Worm (Caenorhabditis elegans) whole organism, midembryonic: Measurements from ENCODE around the gene Y54G2A.77.
"Not testable (repeated sequence)": the region's sequence is repeated elsewhere in the genome, so short reads cannot be mapped to it uniquely, and the experiment has no call there.

Source experiments
- T22C8.4 ChIP-seq: fragments of 200-800 bp; sonication (Bioruptor generic); IDR thresholded peaks from 2 replicates; pipeline ENCODE4 v1.3.6; 2022; ENCODE audit warnings: missing genetic modification characterization, missing compliant biosample characterization
- cog-1 ChIP-seq: sonication (generic microtip); optimal IDR thresholded peaks from 2 replicates; lab custom pipeline; 2016; ENCODE audit warnings: missing genetic modification characterization, missing compliant biosample characterization
- flt-1 ChIP-seq: fragments of 200-800 bp; sonication (Bioruptor generic); IDR thresholded peaks from 2 replicates; pipeline ENCODE4 v1.3.6; 2022; ENCODE audit warnings: missing genetic modification characterization, missing compliant biosample characterization
- klf-2 ChIP-seq: fragments of 200-800 bp; sonication (Bioruptor generic); conservative IDR thresholded peaks from 2 replicates; pipeline ENCODE4 v1.3.6; 2022; ENCODE audit warnings: missing genetic modification reagents, missing genetic modification characterization, missing compliant biosample characterization
- med-1 ChIP-seq: sonication (generic microtip); optimal IDR thresholded peaks from 2 replicates; lab custom pipeline; 2017; ENCODE audit warnings: missing genetic modification characterization, mild to moderate bottlenecking, missing compliant biosample characterization, antibody characterized with exemption, missing genetic modification reagents; ENCODE audit not compliant: insufficient read depth
- ref-1 ChIP-seq: fragments of 200-800 bp; sonication (Bioruptor generic); conservative IDR thresholded peaks from 2 replicates; pipeline ENCODE4 v1.3.6; 2022; ENCODE audit warnings: missing genetic modification reagents, missing genetic modification characterization, missing compliant biosample characterization
- tab-1 ChIP-seq: fragments of 200-800 bp; sonication (Bioruptor generic); IDR thresholded peaks from 2 replicates; pipeline ENCODE4 v1.3.6; 2022; ENCODE audit warnings: missing genetic modification characterization, missing compliant biosample characterization
- ztf-23 ChIP-seq: fragments of 200-800 bp; sonication (Bioruptor generic); IDR thresholded peaks from 2 replicates; pipeline ENCODE4 v1.3.6; 2022; ENCODE audit warnings: missing genetic modification reagents, missing genetic modification characterization, missing compliant biosample characterization
- ztf-29 ChIP-seq: fragments of 200-800 bp; sonication (Bioruptor generic); IDR thresholded peaks from 2 replicates; pipeline ENCODE4 v1.3.6; 2022; ENCODE audit warnings: missing genetic modification reagents, missing genetic modification characterization, missing compliant biosample characterization

Gene Y54G2A.77

DNA sequence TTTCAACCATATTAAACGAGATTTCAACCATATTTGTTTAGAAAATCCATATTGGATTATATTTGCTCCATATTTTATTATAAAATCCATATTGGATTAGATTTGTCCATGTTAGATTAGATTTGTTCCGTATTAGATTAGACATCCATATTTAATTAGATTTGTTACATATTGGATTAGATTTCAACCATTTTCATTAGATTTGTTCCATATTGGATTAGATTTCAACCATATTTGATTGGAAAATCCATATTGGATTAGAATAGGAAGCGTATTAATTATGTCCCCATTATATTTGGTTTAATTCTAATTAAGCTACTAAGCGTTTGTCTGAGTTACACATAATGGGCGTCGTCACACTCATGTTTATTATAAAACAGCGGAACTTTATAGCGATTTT lies 39.1 kb downstream of the Y54G2A.77 start, which contains the start of gene Y54G2A.44:
Gene Y54G2A.44 (plus strand): TSS at position 301 of the 400 bp plus-strand sequence.
- not testable (repeated sequence) for TF ChIP-seq med-1 (GFP tag; lab: Kevin White, UChicago); cog-1; tab-1 (GFP tag; lab: Robert Waterston, UW)

DNA sequence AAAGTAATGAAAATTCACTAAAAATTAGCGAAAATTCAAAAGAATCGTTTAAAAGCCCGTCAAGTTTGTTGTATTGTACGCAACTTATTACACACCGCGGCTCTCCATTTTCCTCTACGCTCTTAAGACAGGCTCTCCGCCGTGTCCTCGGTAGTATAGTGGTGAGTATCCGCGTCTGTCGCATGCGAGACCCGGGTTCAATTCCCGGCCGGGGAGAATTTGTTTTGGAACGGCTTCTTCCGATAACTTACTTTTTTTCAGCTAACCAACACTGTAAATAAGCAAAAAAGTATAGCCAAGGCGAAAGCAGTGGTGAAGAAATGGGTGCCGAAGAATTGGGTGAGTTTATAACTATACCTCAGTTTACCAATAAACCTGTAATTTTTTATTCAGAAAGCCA lies 39.7 kb downstream of the Y54G2A.77 start:
- TF ChIP-seq flt-1 (peak; percentile 63), tab-1 (GFP tag; lab: Robert Waterston, UW) (peak; percentile 75; the same call in 1 of the 2 replicates), T22C8.4 (GFP tag; lab: Robert Waterston, UW) (no peak), cog-1 (no peak), ztf-23 (GFP tag; lab: Robert Waterston, UW) (peak; percentile 74; the same call in 1 of the 2 replicates), ref-1 (GFP tag; lab: Robert Waterston, UW) (peak; percentile 54; the same call in 1 of the 2 replicates), ztf-29 (GFP tag; lab: Robert Waterston, UW) (0 out of 2 replicates have a peak, but pooled peaks have one; percentile 14), klf-2 (GFP tag; lab: Robert Waterston, UW) (peak; percentile 61; the same call in 1 of the 2 replicates), med-1 (GFP tag; lab: Kevin White, UChicago) (no peak)

DNA sequence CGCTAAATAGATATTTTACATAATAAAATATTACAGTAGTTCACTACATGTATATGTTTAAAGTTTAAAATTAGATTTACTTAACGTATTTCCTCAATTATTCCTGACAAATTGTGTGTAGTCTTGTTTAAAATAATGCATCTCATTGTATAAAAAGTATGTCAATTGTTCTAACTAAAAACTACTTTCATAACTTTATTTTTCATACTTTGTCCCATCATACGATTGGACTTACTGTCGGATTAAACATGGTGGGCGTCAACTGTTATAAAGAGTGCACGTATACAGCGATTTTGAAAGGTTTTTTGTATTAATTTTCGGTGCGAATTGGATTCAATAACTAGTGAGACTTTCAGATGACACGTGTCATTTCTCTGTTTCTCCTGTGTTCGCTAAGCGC lies 41.2 kb downstream of the Y54G2A.77 start, which contains the start of gene Y54G2A.32:
Gene Y54G2A.32 (plus strand): TSS at position 301 of the 400 bp plus-strand sequence.
- TF ChIP-seq ztf-23 (GFP tag; lab: Robert Waterston, UW) (no peak), cog-1 (no peak), ztf-29 (GFP tag; lab: Robert Waterston, UW) (no peak), med-1 (GFP tag; lab: Kevin White, UChicago) (no peak), tab-1 (GFP tag; lab: Robert Waterston, UW) (no peak), T22C8.4 (GFP tag; lab: Robert Waterston, UW) (no peak), klf-2 (GFP tag; lab: Robert Waterston, UW) (no peak), flt-1 (no peak), ref-1 (GFP tag; lab: Robert Waterston, UW) (no peak)

DNA sequence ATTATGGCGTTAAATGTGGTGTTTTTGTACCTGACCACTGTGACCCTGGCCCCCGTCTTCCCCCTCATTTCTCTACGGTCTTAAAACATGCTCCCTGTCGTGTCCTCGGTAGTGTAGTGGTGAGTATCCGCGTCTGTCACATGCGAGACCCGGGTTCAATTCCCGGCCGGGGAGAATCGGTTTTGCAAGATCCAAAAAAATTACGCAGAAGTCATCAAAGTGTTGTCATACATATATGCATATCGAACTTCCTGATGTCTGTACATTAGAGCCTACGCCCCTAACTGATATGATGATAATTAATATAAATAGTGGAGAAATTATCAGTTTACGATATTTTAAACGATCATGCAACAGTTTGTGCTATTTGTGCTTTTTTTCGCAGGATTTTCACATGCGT lies 43.0 kb downstream of the Y54G2A.77 start, which contains the start of gene Y54G2A.45:
Gene Y54G2A.45 (plus strand): TSS at position 333 of the 400 bp plus-strand sequence.
- TF ChIP-seq klf-2 (GFP tag; lab: Robert Waterston, UW) (no peak), med-1 (GFP tag; lab: Kevin White, UChicago) (no peak), T22C8.4 (GFP tag; lab: Robert Waterston, UW) (peak; percentile 65), cog-1 (peak; percentile 39), flt-1 (peak; percentile 90), tab-1 (GFP tag; lab: Robert Waterston, UW) (peak; percentile 82), ztf-29 (GFP tag; lab: Robert Waterston, UW) (no peak), ztf-23 (GFP tag; lab: Robert Waterston, UW) (peak; percentile 74), ref-1 (GFP tag; lab: Robert Waterston, UW) (peak; percentile 69)

DNA sequence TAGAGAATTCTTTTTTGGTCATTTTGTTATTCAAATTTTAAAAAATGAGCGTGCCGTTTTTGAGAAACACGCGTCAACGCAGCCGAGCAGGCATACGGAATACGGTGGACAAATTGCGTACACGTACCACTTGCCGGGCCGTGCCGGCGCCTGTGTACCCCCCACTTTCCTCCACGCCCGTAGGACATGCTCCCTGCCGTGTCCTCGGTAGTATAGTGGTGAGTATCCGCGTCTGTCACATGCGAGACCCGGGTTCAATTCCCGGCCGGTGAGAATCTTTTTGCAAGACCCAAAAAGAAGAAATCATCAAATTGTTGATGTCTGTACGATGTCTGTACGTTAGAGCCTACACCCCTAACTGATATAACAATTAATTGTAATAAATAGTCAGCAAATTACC lies 45.7 kb downstream of the Y54G2A.77 start:
- TF ChIP-seq flt-1 (peak; percentile 44; the same call in 1 of the 2 replicates), med-1 (GFP tag; lab: Kevin White, UChicago) (no peak), tab-1 (GFP tag; lab: Robert Waterston, UW) (0 out of 2 replicates have a peak, but pooled peaks have one; percentile 58)

DNA sequence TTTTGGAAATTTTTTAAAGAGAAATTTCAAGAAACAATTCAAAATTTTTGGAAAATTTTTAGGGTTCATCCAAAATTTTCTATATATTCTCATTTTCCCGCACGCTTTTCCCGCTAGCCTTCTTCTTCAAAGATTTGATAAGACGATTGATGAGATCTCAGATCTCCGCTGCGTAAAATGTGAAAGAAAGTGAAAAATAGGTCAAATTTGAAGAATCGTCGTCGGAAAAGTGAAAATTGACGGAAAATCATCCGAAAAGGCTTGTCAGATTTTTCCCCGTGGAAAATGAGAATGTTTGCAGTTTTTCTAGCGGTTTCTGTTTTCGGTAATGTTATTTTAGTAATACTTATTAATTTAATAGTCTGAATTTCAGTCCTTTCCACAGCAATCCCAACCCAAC lies 46.7 kb downstream of the Y54G2A.77 start, which contains the start of gene Y54G2A.76:
Gene Y54G2A.76 (plus strand): TSS at position 203 of the 400 bp plus-strand sequence.
- TF ChIP-seq ztf-29 (GFP tag; lab: Robert Waterston, UW) (no peak), cog-1 (no peak), med-1 (GFP tag; lab: Kevin White, UChicago) (no peak), tab-1 (GFP tag; lab: Robert Waterston, UW) (no peak), ztf-23 (GFP tag; lab: Robert Waterston, UW) (no peak), T22C8.4 (GFP tag; lab: Robert Waterston, UW) (no peak), ref-1 (GFP tag; lab: Robert Waterston, UW) (no peak), flt-1 (no peak), klf-2 (GFP tag; lab: Robert Waterston, UW) (no peak)
